Worm (Caenorhabditis elegans): ENCODE data around the gene T05C1.5.

T05C1.5 gene

ce11 chrII:4494532-4494931 lies 3.9 kb upstream of the T05C1.5 start (continued):
- TF ChIP-seq nhr-76 (tag; optimal IDR thresholded peaks at IDR 0.05) (no peak), spr-3 (GFP tag; optimal IDR thresholded peaks at IDR 0.05) (no peak), nhr-111 (GFP tag; optimal IDR thresholded peaks at IDR 0.05) (no peak), nhr-25 (tag; optimal IDR thresholded peaks at IDR 0.05; ENCODE audit: borderline replicate concordance, insufficient read depth) (no peak), daf-8 (GFP tag; IDR thresholded peaks at IDR 0.05) (no peak), ctbp-1 (GFP tag; IDR thresholded peaks at IDR 0.05) (0 out of 2 replicates have a peak, but pooled peaks have one; percentile 35), Y105C5A.15 (GFP tag; IDR thresholded peaks at IDR 0.05) (no peak), daf-16 (GFP tag; optimal IDR thresholded peaks at IDR 0.05) (peak in 1 of 2 experiments; percentile 49), daf-16 (tag; optimal IDR thresholded peaks at IDR 0.05) (no peak), F37D6.2 (tag; optimal IDR thresholded peaks at IDR 0.05) (no peak), ztf-7 (tag; optimal IDR thresholded peaks at IDR 0.05) (no peak), lin-38 (GFP tag; IDR thresholded peaks at IDR 0.05) (no peak), zfp-3 (GFP tag; conservative IDR thresholded peaks at IDR 0.05) (no peak), madf-5 (GFP tag; IDR thresholded peaks at IDR 0.05) (no peak), ceh-44 (GFP tag; IDR thresholded peaks at IDR 0.05) (no peak), egl-27 (tag; optimal IDR thresholded peaks at IDR 0.05) (no peak), unc-39 (tag; optimal IDR thresholded peaks at IDR 0.05) (no peak), nhr-77 (tag; optimal IDR thresholded peaks at IDR 0.05) (no peak), daf-12 (tag; optimal IDR thresholded peaks at IDR 0.05) (no peak), lin-13 (GFP tag; optimal IDR thresholded peaks at IDR 0.05) (no peak), gei-8 (GFP tag; optimal IDR thresholded peaks at IDR 0.05) (no peak), arid-1 (GFP tag; conservative IDR thresholded peaks at IDR 0.05) (no peak), mxl-2 (GFP tag; conservative IDR thresholded peaks at IDR 0.05) (no peak), nhr-28 (tag; optimal IDR thresholded peaks at IDR 0.05) (no peak), unc-130 (GFP tag; optimal IDR thresholded peaks at IDR 0.05) (no peak), lin-15B (tag; optimal IDR thresholded peaks at IDR 0.05) (no peak), jun-1 (tag; optimal IDR thresholded peaks at IDR 0.05) (no peak), hlh-11 (tag; optimal IDR thresholded peaks at IDR 0.05) (peak; percentile 56), hlh-30 (tag; optimal IDR thresholded peaks at IDR 0.05; ENCODE audit: insufficient read depth) (peak; percentile 15), lin-29 (GFP tag; IDR thresholded peaks at IDR 0.05) (no peak)

ce11 chrII:4489288-4489687 lies 1.3 kb downstream of the T05C1.5 start, which contains the start of gene T05C1.3:
TSS of gene T05C1.3 (minus strand) at chrII:4489388.
- TF ChIP-seq lir-3 (tag; optimal IDR thresholded peaks at IDR 0.05) (no peak), nhr-77 (tag; optimal IDR thresholded peaks at IDR 0.05) (no peak), aha-1 (tag) (no peak), unc-39 (tag; optimal IDR thresholded peaks at IDR 0.05) (no peak), tra-1 (GFP tag; IDR thresholded peaks at IDR 0.05) (no peak), zfp-3 (GFP tag; conservative IDR thresholded peaks at IDR 0.05) (no peak), ceh-28 (tag; optimal IDR thresholded peaks at IDR 0.05) (no peak), dve-1 (tag; optimal IDR thresholded peaks at IDR 0.05; ENCODE audit: insufficient read depth) (no peak), daf-16 (GFP tag; optimal IDR thresholded peaks at IDR 0.05) (no peak), daf-16 (tag; optimal IDR thresholded peaks at IDR 0.05) (no peak), lin-29 (GFP tag; IDR thresholded peaks at IDR 0.05) (no peak), hlh-11 (tag; optimal IDR thresholded peaks at IDR 0.05) (no peak), nhr-111 (GFP tag; optimal IDR thresholded peaks at IDR 0.05) (no peak), arid-1 (GFP tag; conservative IDR thresholded peaks at IDR 0.05) (no peak), nhr-237 (tag; optimal IDR thresholded peaks at IDR 0.05) (no peak)

ce11 chrII:4482021-4482420 lies 8.6 kb downstream of the T05C1.5 start, which contains the start of gene T05C1.2:
TSS of gene T05C1.2 (minus strand) at chrII:4482121.
- TF ChIP-seq ama-1 (optimal IDR thresholded peaks at IDR 0.05) (no peak), ZK337.2 (GFP tag; IDR thresholded peaks at IDR 0.05) (no peak), unc-62 (GFP tag; optimal IDR thresholded peaks at IDR 0.05 in 1 of 2) (peak in 1 of 2 experiments; percentile 37), unc-62 (tag; optimal IDR thresholded peaks at IDR 0.05) (no peak), ztf-7 (tag; optimal IDR thresholded peaks at IDR 0.05) (no peak), Y75B8A.6 (GFP tag; IDR thresholded peaks at IDR 0.05) (no peak)

All from whole organism, L4 larva.